Worm (Caenorhabditis elegans) whole organism, L4 larva: Measurements from ENCODE around the gene gmeb-3.

Source experiments
- ama-1 ChIP-seq: fragments of 150-350 bp; optimal IDR thresholded peaks from 2 replicates; lab custom pipeline; 2014; ENCODE audit warnings: inconsistent platforms, mixed read lengths
- ceh-28 ChIP-seq: fragments of 150-350 bp; optimal IDR thresholded peaks from 2 replicates; lab custom pipeline; 2014; ENCODE audit warnings: missing biosample characterization, missing genetic modification reagents, missing genetic modification characterization
- ceh-82 ChIP-seq: sonication (generic microtip); optimal IDR thresholded peaks from 2 replicates; lab custom pipeline; 2017; ENCODE audit warnings: missing biosample characterization, missing genetic modification characterization
- lim-7 ChIP-seq: fragments of 200-800 bp; sonication (Bioruptor generic); IDR thresholded peaks from 2 replicates; pipeline ENCODE4 v1.3.6; 2022; ENCODE audit warnings: missing genetic modification characterization, missing compliant biosample characterization
- lin-15B ChIP-seq: fragments of 150-350 bp; sonication (generic microtip); optimal IDR thresholded peaks from 3 replicates; lab custom pipeline; 2014; ENCODE audit warnings: missing biosample characterization, missing genetic modification characterization
- lin-39 ChIP-seq: fragments of 150-350 bp; optimal IDR thresholded peaks from 2 replicates; lab custom pipeline; 2014; ENCODE audit warnings: missing biosample characterization, missing genetic modification reagents, missing genetic modification characterization
- nhr-28 ChIP-seq: fragments of 150-350 bp; optimal IDR thresholded peaks from 2 replicates; lab custom pipeline; 2014; ENCODE audit warnings: missing biosample characterization, missing genetic modification characterization
- nhr-6 ChIP-seq: fragments of 150-350 bp; optimal IDR thresholded peaks from 2 replicates; lab custom pipeline; 2014; ENCODE audit warnings: missing biosample characterization, missing genetic modification characterization
- nhr-77 ChIP-seq: fragments of 150-350 bp; optimal IDR thresholded peaks from 2 replicates; lab custom pipeline; 2014; ENCODE audit warnings: missing biosample characterization, missing genetic modification characterization
- pqm-1 ChIP-seq: sonication (generic microtip); optimal IDR thresholded peaks from 2 replicates; lab custom pipeline; 2017; ENCODE audit warnings: missing biosample characterization, missing genetic modification characterization
- snpc-4 ChIP-seq: fragments of 150-350 bp; optimal IDR thresholded peaks from 2 replicates; lab custom pipeline; 2014; ENCODE audit warnings: missing biosample characterization, missing genetic modification characterization
- spr-3 ChIP-seq: fragments of 200-800 bp; sonication (Bioruptor generic); optimal IDR thresholded peaks from 2 replicates; lab custom pipeline; 2018; ENCODE audit warnings: mild to moderate bottlenecking, missing genetic modification characterization, missing compliant biosample characterization
- ztf-11 ChIP-seq: fragments of 150-350 bp; optimal IDR thresholded peaks from 2 replicates; lab custom pipeline; 2014; ENCODE audit warnings: missing biosample characterization, missing genetic modification characterization

DNA sequence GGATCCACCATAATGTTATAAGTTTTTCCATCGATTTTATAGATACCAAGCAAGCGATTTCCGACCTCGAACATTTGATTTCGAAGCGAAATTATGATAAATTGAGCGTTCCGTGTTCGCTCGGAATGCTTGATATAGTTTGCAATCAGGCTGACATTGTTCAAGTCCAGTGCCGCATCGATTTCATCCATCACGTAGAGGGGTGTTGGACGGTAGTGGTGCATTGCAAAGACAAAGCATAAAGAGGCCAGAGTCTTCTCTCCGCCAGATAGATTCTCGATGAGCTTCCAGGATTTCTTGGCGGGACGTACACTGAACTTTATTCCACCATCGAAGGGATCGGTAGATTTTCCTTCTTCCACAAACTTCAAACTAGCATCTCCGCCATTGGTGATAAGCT lies 46.1 kb downstream of the gmeb-3 start:
- no peak for TF ChIP-seq ceh-82 (tag; lab: Kevin White, UChicago)
- TF ChIP-seq snpc-4 (tag; lab: Kevin White, UChicago): no peak
- TF ChIP-seq ztf-11: no peak
- TF ChIP-seq nhr-77 (tag; lab: Kevin White, UChicago): no peak
- no peak for TF ChIP-seq lin-39
- no peak for TF ChIP-seq lim-7 (GFP tag; lab: Robert Waterston, UW)
- no peak for TF ChIP-seq pqm-1 (tag; lab: Kevin White, UChicago)
- TF ChIP-seq nhr-28 (tag; lab: Kevin White, UChicago): no peak
- no peak for TF ChIP-seq nhr-6
- TF ChIP-seq lin-15B: no peak
- TF ChIP-seq ceh-28 (tag; lab: Kevin White, UChicago): no peak
- TF ChIP-seq spr-3 (GFP tag; lab: Kevin White, UChicago): no peak
- TF ChIP-seq ama-1 (lab: Kevin White, UChicago): no peak
